Worm (Caenorhabditis elegans) whole organism, L3 larva: ENCODE results near the gene Y49A3A.3.

Source experiments
- ama-1 ChIP-seq: fragments of 150-350 bp; optimal IDR thresholded peaks from 2 replicates; lab custom pipeline; 2018
- ceh-9 ChIP-seq: sonication (generic microtip); optimal IDR thresholded peaks from 2 replicates; lab custom pipeline; 2018; ENCODE audit warnings: missing biosample characterization, missing genetic modification characterization
- egl-27 ChIP-seq: sonication (generic microtip); optimal IDR thresholded peaks from 4 replicates; lab custom pipeline; 2017; ENCODE audit warnings: missing biosample characterization, missing genetic modification reagents, missing genetic modification characterization
- egl-5 ChIP-seq: fragments of 150-350 bp; optimal IDR thresholded peaks from 2 replicates; lab custom pipeline; 2017; ENCODE audit warnings: missing biosample characterization, missing genetic modification reagents, missing genetic modification characterization, inconsistent platforms
- lin-39 ChIP-seq: fragments of 150-350 bp; optimal IDR thresholded peaks from 2 replicates; lab custom pipeline; 2018; ENCODE audit warnings: missing biosample characterization, missing genetic modification reagents, missing genetic modification characterization
- nfya-1 ChIP-seq: sonication (generic microtip); optimal IDR thresholded peaks from 2 replicates; lab custom pipeline; 2017; ENCODE audit warnings: missing genetic modification characterization, mild to moderate bottlenecking, missing compliant biosample characterization, antibody characterized with exemption, moderate library complexity; ENCODE audit not compliant: insufficient read depth
- nhr-11 ChIP-seq: fragments of 150-350 bp; optimal IDR thresholded peaks from 2 replicates; lab custom pipeline; 2014; ENCODE audit warnings: missing biosample characterization, missing genetic modification characterization
- nhr-12 ChIP-seq: fragments of 150-350 bp; optimal IDR thresholded peaks from 2 replicates; lab custom pipeline; 2014; ENCODE audit warnings: missing biosample characterization, missing genetic modification characterization
- nhr-77 ChIP-seq: fragments of 150-350 bp; optimal IDR thresholded peaks from 2 replicates; lab custom pipeline; 2014; ENCODE audit warnings: missing biosample characterization, missing genetic modification characterization
- pqm-1 ChIP-seq: fragments of 150-350 bp; optimal IDR thresholded peaks from 2 replicates; lab custom pipeline; 2017; ENCODE audit warnings: missing biosample characterization, missing genetic modification characterization, inconsistent platforms
- unc-39 ChIP-seq: sonication (generic microtip); optimal IDR thresholded peaks from 4 replicates; lab custom pipeline; 2017; ENCODE audit warnings: missing biosample characterization, missing genetic modification characterization
- unc-62 ChIP-seq: fragments of 150-350 bp; sonication (generic microtip); optimal IDR thresholded peaks from 4 replicates; lab custom pipeline; 2014; ENCODE audit warnings: missing biosample characterization, missing genetic modification reagents, missing genetic modification characterization
- ztf-11 ChIP-seq: fragments of 150-350 bp; optimal IDR thresholded peaks from 2 replicates; lab custom pipeline; 2014; ENCODE audit warnings: missing biosample characterization, missing genetic modification characterization

- TF ChIP-seq ztf-11 (tag; lab: Kevin White, UChicago), result no peak
- TF ChIP-seq unc-62 (GFP tag; lab: Kevin White, UChicago), result no peak
- no peak for TF ChIP-seq nfya-1 (tag; lab: Kevin White, UChicago)
- no peak for TF ChIP-seq nhr-77 (tag; lab: Kevin White, UChicago)
- no peak for TF ChIP-seq unc-39 (tag; lab: Kevin White, UChicago)
- no peak for TF ChIP-seq pqm-1 (tag; lab: Kevin White, UChicago)
- no peak for TF ChIP-seq nhr-12 (tag; lab: Kevin White, UChicago)
- no peak for TF ChIP-seq nhr-11 (tag; lab: Kevin White, UChicago)
- TF ChIP-seq egl-27 (tag; lab: Kevin White, UChicago), result no peak
- no peak for TF ChIP-seq ceh-9
- no peak for TF ChIP-seq ama-1
- no peak for TF ChIP-seq lin-39 (tag; lab: Kevin White, UChicago)
- no peak for TF ChIP-seq egl-5
These were observed 26.0 kb downstream of the Y49A3A.3 start for ce11 chrV:14380242-14380641.
